Fruit fly (Drosophila melanogaster) whole organism, adult: Measurements from ENCODE around the gene VhaAC39-1.

Source experiments
- CG1620 ChIP-seq: fragments of 200-800 bp; sonication (Bioruptor generic); optimal IDR thresholded peaks from 2 replicates; lab custom pipeline; 2016; ENCODE audit warnings: missing biosample characterization, missing genetic modification characterization
- CG5204 ChIP-seq: fragments of 200-800 bp; sonication (Bioruptor generic); optimal IDR thresholded peaks from 2 replicates; lab custom pipeline; 2016; ENCODE audit warnings: missing biosample characterization, missing genetic modification characterization
- CG7045 ChIP-seq: fragments of 200-800 bp; sonication (Bioruptor generic); optimal IDR thresholded peaks from 2 replicates; lab custom pipeline; 2017; ENCODE audit warnings: missing biosample characterization, mild to moderate bottlenecking, missing genetic modification characterization
- Clk ChIP-seq: fragments of 200-800 bp; sonication (Bioruptor generic); optimal IDR thresholded peaks from 2 replicates; lab custom pipeline; 2017; ENCODE audit warnings: missing biosample characterization, missing genetic modification characterization
- cic ChIP-seq: fragments of 200-800 bp; sonication (Bioruptor generic); optimal IDR thresholded peaks from 2 replicates; lab custom pipeline; 2017; ENCODE audit warnings: missing biosample characterization, mild to moderate bottlenecking, missing genetic modification characterization, moderate library complexity
- kay ChIP-seq: fragments of 200-800 bp; sonication (Bioruptor generic); peaks from one replicate; lab custom pipeline; 2016; ENCODE audit warnings: missing biosample characterization, missing genetic modification characterization, borderline replicate concordance

DNA sequence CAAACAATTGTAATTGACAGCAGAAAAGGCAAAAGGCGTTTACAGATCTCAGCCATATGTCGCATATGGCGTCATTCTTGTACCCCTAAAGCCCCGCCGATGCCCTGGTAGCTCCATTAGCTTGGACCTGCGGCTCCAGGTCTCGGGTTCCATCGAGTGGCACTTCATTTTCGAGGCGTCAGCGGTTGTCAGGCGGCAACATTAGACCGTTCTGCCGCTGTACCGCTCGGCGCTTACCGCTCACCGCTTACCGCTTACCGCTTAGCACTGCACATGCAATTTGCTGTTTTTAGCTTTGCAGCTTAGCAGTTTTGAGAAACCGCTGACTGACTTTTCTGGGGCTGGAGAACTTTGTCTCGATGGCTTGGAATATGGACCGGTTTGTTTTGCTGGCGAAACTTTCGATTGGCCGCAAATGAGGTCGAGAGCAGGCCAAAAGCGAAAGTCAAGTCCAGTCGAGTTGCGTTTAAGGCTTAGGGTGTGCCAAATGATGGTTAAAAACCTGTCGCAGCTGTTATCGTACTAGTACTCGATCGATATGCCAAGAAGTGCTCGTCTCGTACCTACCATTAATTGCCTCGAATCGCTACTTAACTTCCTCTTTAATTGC lies 31.0 kb upstream of the VhaAC39-1 start:
- TF ChIP-seq CG5204 (GFP tag; lab: Kevin White, UChicago) (no peak), cic (no peak), CG1620 (no peak), CG7045 (GFP tag; lab: Kevin White, UChicago) (no peak), kay (GFP tag; lab: Kevin White, UChicago) (no peak), Clk (GFP tag; lab: Kevin White, UChicago) (no peak)
